Fruit fly (Drosophila melanogaster): ENCODE measurements around the gene LManII.

LManII gene

DNA sequence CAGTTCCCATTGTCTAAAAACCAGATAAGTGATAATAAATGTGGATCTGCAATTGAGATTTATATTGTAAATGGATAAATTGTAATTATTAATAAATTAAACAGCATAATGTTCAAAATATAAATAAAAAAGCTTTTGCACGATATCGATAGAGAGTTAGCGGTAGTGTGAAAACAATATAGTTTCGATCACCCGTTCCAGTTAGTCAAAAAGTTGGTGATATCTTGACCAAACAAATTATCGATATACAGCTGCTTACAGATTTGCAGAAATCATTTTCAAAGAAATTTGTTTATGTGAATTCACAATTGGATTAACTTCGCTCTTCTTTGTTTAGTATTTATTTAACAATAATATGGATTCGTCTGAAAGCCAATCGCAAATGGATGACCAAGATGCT, 18.3 kb upstream of the LManII start, which contains the start of gene Nse4 (continued):
- peak; percentile 90 for TF ChIP-seq CG7963 (GFP tag; IDR thresholded peaks at IDR 0.05; ENCODE audit: partially characterized antibody)
- TF ChIP-seq hbn (GFP tag; IDR thresholded peaks at IDR 0.05; ENCODE audit: partially characterized antibody), result peak; percentile 68
- TF ChIP-seq CG17612 (GFP tag; IDR thresholded peaks at IDR 0.05), result no peak
- peak; percentile 79; the same call in 2 of the 3 replicates for TF ChIP-seq hb (GFP tag; IDR thresholded peaks at IDR 0.05; ENCODE audit: partially characterized antibody)

DNA sequence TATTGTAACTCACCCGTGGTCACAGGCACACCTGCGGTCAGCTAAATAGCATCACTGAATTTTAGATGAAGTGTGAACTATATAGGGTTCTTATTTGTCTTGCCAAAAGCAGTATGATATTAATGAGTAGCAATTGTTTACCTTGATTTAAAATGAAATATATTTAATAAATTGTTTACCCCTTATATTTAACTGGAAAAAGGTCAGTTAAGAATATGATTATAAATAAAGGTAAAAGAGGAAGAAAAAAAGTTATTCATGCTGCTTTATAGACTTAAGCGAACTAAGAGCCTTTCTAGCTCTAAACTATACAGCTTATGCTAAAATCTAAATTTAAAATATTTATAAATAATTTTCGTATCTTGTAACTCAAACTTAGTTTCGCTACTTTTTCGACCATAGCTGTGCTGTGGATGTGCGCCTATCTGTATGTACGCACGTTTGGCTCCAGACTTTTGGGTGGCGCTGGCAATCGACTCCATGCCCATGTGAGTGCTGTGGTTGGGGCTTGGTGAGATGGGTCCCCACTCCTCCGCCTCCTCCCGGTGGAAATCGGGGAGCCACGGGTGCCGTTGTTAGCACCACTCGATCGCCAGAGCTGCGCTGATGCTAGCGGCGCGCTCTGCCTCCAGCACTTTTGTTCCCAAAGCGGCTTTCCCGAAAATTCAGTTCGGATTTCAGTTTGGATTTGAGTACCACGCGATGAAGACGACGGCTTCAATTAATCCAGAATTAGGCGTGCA, 15.2 kb upstream of the LManII start, which contains the start of gene loh:
Gene loh, plus strand, starts transcription at position 487 of the 743 bp plus-strand sequence.
- TF ChIP-seq sob (GFP tag; IDR thresholded peaks at IDR 0.05), result 0 out of 2 replicates have a peak, but pooled peaks have one; percentile 5
- TF ChIP-seq hkb (optimal IDR thresholded peaks at IDR 0.05), result no peak
- TF ChIP-seq hkb (GFP tag; IDR thresholded peaks at IDR 0.05), result peak; percentile 50; the same call in 1 of the 2 replicates
- no peak for TF ChIP-seq Kr (GFP tag; optimal IDR thresholded peaks at IDR 0.05)
- TF ChIP-seq grau (tag; optimal IDR thresholded peaks at IDR 0.05), result peak; percentile 72
- peak; percentile 52 for TF ChIP-seq Nf-YC (tag; optimal IDR thresholded peaks at IDR 0.05)
- TF ChIP-seq twi (tag; optimal IDR thresholded peaks at IDR 0.05), result peak; percentile 42
- peak; percentile 79 for TF ChIP-seq gem (tag; optimal IDR thresholded peaks at IDR 0.05)
- TF ChIP-seq Max (GFP tag; optimal IDR thresholded peaks at IDR 0.05), result peak; percentile 45
- TF ChIP-seq CG4820 (GFP tag; optimal IDR thresholded peaks at IDR 0.05), result peak; percentile 52
- TF ChIP-seq az2 (GFP tag; optimal IDR thresholded peaks at IDR 0.05), result peak; percentile 45
- peak; percentile 51 for TF ChIP-seq CG8388 (GFP tag; optimal IDR thresholded peaks at IDR 0.05)
- TF ChIP-seq dpn (GFP tag; optimal IDR thresholded peaks at IDR 0.05), result peak in 1 of 2 experiments; percentile 39
- TF ChIP-seq CG12219 (GFP tag; optimal IDR thresholded peaks at IDR 0.05), result peak; percentile 6
- TF ChIP-seq sug (tag; optimal IDR thresholded peaks at IDR 0.05), result peak; percentile 48
- peak; percentile 2 for TF ChIP-seq Hmx (GFP tag; optimal IDR thresholded peaks at IDR 0.05)
- TF ChIP-seq CG15696 (tag; optimal IDR thresholded peaks at IDR 0.05), result peak; percentile 10
- peak; percentile 75 for TF ChIP-seq CG14710 (tag; optimal IDR thresholded peaks at IDR 0.05)
- TF ChIP-seq crol (GFP tag; IDR thresholded peaks at IDR 0.05), result peak; percentile 77; the same call in 1 of the 2 replicates
- no peak for TF ChIP-seq CG14441 (GFP tag; IDR thresholded peaks at IDR 0.05)
- peak; percentile 36 for TF ChIP-seq D19B (GFP tag; optimal IDR thresholded peaks at IDR 0.05)
- 0 out of 2 replicates have a peak, but pooled peaks have one; percentile 45 for TF ChIP-seq HLH3B (GFP tag; IDR thresholded peaks at IDR 0.05)
- 0 out of 2 replicates have a peak, but pooled peaks have one; percentile 24 for TF ChIP-seq CG1024 (GFP tag; IDR thresholded peaks at IDR 0.05)
- peak in 1 of 3 experiments; percentile 79 for TF ChIP-seq lola (GFP tag; optimal IDR thresholded peaks at IDR 0.05)
- peak; percentile 66 for TF ChIP-seq Med (GFP tag)
- no peak for TF ChIP-seq Sox102F (GFP tag; optimal IDR thresholded peaks at IDR 0.05)
- TF ChIP-seq Xbp1 (GFP tag; optimal IDR thresholded peaks at IDR 0.05), result peak; percentile 46
- no peak for TF ChIP-seq Mad (GFP tag; optimal IDR thresholded peaks at IDR 0.05)
- TF ChIP-seq dmrt99B (tag; optimal IDR thresholded peaks at IDR 0.05), result peak; percentile 64
- peak; percentile 50 for TF ChIP-seq CG3281 (GFP tag; optimal IDR thresholded peaks at IDR 0.05)
- no peak for TF ChIP-seq jumu (GFP tag; optimal IDR thresholded peaks at IDR 0.05)
- peak; percentile 73 for TF ChIP-seq CoRest (tag; optimal IDR thresholded peaks at IDR 0.05)
- no peak for TF ChIP-seq dimm (GFP tag; IDR thresholded peaks at IDR 0.05)
- no peak for TF ChIP-seq MESR4 (GFP tag; optimal IDR thresholded peaks at IDR 0.05)
- no peak for TF ChIP-seq ac (GFP tag; optimal IDR thresholded peaks at IDR 0.05)
- peak; percentile 57; the same call in 1 of the 2 replicates for TF ChIP-seq Xrp1 (GFP tag; IDR thresholded peaks at IDR 0.05)
- no peak for TF ChIP-seq CG10462 (GFP tag; optimal IDR thresholded peaks at IDR 0.05)
- no peak for TF ChIP-seq toy (GFP tag; IDR thresholded peaks at IDR 0.05)
- 0 out of 2 replicates have a peak, but pooled peaks have one; percentile 38 for TF ChIP-seq ttk (GFP tag; IDR thresholded peaks at IDR 0.05)
- TF ChIP-seq CG2712 (tag; optimal IDR thresholded peaks at IDR 0.05), result peak; percentile 77
- TF ChIP-seq ewg (GFP tag; optimal IDR thresholded peaks at IDR 0.05), result peak; percentile 50
- TF ChIP-seq CG2116 (GFP tag; optimal IDR thresholded peaks at IDR 0.05), result no peak
- TF ChIP-seq Gug (GFP tag; IDR thresholded peaks at IDR 0.05), result no peak

Data from whole organism, embryonic.